Fruit fly (Drosophila melanogaster) whole organism, embryonic: Measurements from ENCODE around the gene Sse.

ENCODE experiments used
- Atf6 ChIP-seq: fragments of 200-800 bp; sonication (Bioruptor generic); IDR thresholded peaks from 2 replicates; pipeline ENCODE4 v1.3.6; 2022; ENCODE audit warnings: missing biosample characterization, missing genetic modification characterization
- CG13296 ChIP-seq: fragments of 200-800 bp; sonication (Bioruptor generic); optimal IDR thresholded peaks from 3 replicates; lab custom pipeline; 2018; ENCODE audit warnings: missing biosample characterization, mild to moderate bottlenecking, missing genetic modification characterization
- CG14710 ChIP-seq: fragments of 200-800 bp; sonication (Bioruptor generic); optimal IDR thresholded peaks from 3 replicates; lab custom pipeline; 2019; ENCODE audit warnings: missing biosample characterization, mild to moderate bottlenecking, missing genetic modification characterization, moderate library complexity
- CG14965 ChIP-seq: fragments of 200-800 bp; sonication (Bioruptor generic); optimal IDR thresholded peaks from 2 replicates; lab custom pipeline; 2016; ENCODE audit warnings: missing biosample characterization, missing genetic modification characterization, borderline replicate concordance
- CG15479 ChIP-seq: fragments of 200-800 bp; sonication (Bioruptor generic); optimal IDR thresholded peaks from 3 replicates; lab custom pipeline; 2019; ENCODE audit warnings: missing biosample characterization, mild to moderate bottlenecking, missing genetic modification characterization, moderate library complexity
- CG1647 ChIP-seq: fragments of 200-800 bp; sonication (Bioruptor generic); optimal IDR thresholded peaks from 3 replicates; lab custom pipeline; 2016; ENCODE audit warnings: missing biosample characterization, missing genetic modification characterization
- CG16863 ChIP-seq: fragments of 200-800 bp; sonication (Bioruptor generic); optimal IDR thresholded peaks from 3 replicates; lab custom pipeline; 2016; ENCODE audit warnings: missing biosample characterization, missing genetic modification characterization
- CG17328 ChIP-seq: fragments of 200-800 bp; sonication (Bioruptor generic); IDR thresholded peaks from 2 replicates; pipeline ENCODE4 v1.3.6; 2022; ENCODE audit warnings: missing biosample characterization, missing genetic modification characterization
- CG1792 ChIP-seq: fragments of 200-800 bp; sonication (Bioruptor generic); optimal IDR thresholded peaks from 2 replicates; lab custom pipeline; 2016; ENCODE audit warnings: missing biosample characterization, missing genetic modification characterization
- CG18262 ChIP-seq: fragments of 200-800 bp; optimal IDR thresholded peaks from 3 replicates; lab custom pipeline; 2019; ENCODE audit warnings: missing biosample characterization, mild to moderate bottlenecking, missing genetic modification characterization, moderate library complexity
- CG18619 ChIP-seq: fragments of 200-800 bp; sonication (Bioruptor generic); optimal IDR thresholded peaks from 3 replicates; lab custom pipeline; 2017; ENCODE audit warnings: missing biosample characterization, mild to moderate bottlenecking, missing genetic modification characterization
- CG2199 ChIP-seq: fragments of 200-800 bp; sonication (Bioruptor generic); IDR thresholded peaks from 3 replicates; pipeline ENCODE4 v1.3.6; 2022; ENCODE audit warnings: missing biosample characterization, missing genetic modification characterization
- CG3065 ChIP-seq: fragments of 200-800 bp; sonication (Bioruptor generic); optimal IDR thresholded peaks from 2 replicates; lab custom pipeline; 2016; ENCODE audit warnings: missing biosample characterization, missing genetic modification characterization
- CG31224 ChIP-seq: fragments of 200-800 bp; sonication (Bioruptor generic); IDR thresholded peaks from 2 replicates; pipeline ENCODE4 v1.3.6; 2022; ENCODE audit warnings: missing biosample characterization, missing genetic modification characterization
- CG31388 ChIP-seq: fragments of 200-800 bp; sonication (Bioruptor generic); optimal IDR thresholded peaks from 2 replicates; lab custom pipeline; 2016; ENCODE audit warnings: missing biosample characterization, missing genetic modification characterization
- CG34224 ChIP-seq: fragments of 200-800 bp; sonication (Bioruptor generic); IDR thresholded peaks from 3 replicates; pipeline ENCODE4 v1.3.6; 2022; ENCODE audit warnings: missing biosample characterization, missing genetic modification characterization; ENCODE audit not compliant: partially characterized antibody
- CG6854 ChIP-seq: fragments of 200-800 bp; sonication (Bioruptor generic); optimal IDR thresholded peaks from 3 replicates; lab custom pipeline; 2017; ENCODE audit warnings: missing biosample characterization, mild to moderate bottlenecking, missing genetic modification characterization
- CG7786 ChIP-seq: fragments of 200-800 bp; sonication (Bioruptor generic); optimal IDR thresholded peaks from 2 replicates; lab custom pipeline; 2016; ENCODE audit warnings: missing biosample characterization, missing genetic modification characterization
- CG7839 ChIP-seq: fragments of 200-800 bp; sonication (Bioruptor generic); optimal IDR thresholded peaks from 3 replicates; lab custom pipeline; 2018; ENCODE audit warnings: missing biosample characterization, mild to moderate bottlenecking, missing genetic modification characterization, moderate library complexity
- CG7928 ChIP-seq: fragments of 200-800 bp; sonication (Bioruptor generic); optimal IDR thresholded peaks from 2 replicates; lab custom pipeline; 2017; ENCODE audit warnings: missing biosample characterization, mild to moderate bottlenecking, missing genetic modification characterization
- CG7963 ChIP-seq: fragments of 200-800 bp; sonication (Bioruptor generic); IDR thresholded peaks from 3 replicates; pipeline ENCODE4 v1.3.6; 2022; ENCODE audit warnings: missing biosample characterization, missing genetic modification characterization; ENCODE audit not compliant: partially characterized antibody
- CG8478 ChIP-seq: fragments of >200 bp; optimal IDR thresholded peaks from 2 replicates; lab custom pipeline; 2018
- CG9215 ChIP-seq: fragments of 200-800 bp; sonication (Bioruptor generic); IDR thresholded peaks from 2 replicates; pipeline ENCODE4 v1.3.6; 2022; ENCODE audit warnings: missing biosample characterization, missing genetic modification characterization
- CHES-1-like ChIP-seq: fragments of 200-800 bp; sonication (Bioruptor generic); optimal IDR thresholded peaks from 2 replicates; lab custom pipeline; 2016; ENCODE audit warnings: missing biosample characterization, missing genetic modification characterization
- Chrac-16 ChIP-seq: fragments of 200-800 bp; sonication (Bioruptor generic); optimal IDR thresholded peaks from 3 replicates; lab custom pipeline; 2016; ENCODE audit warnings: missing biosample characterization, missing genetic modification characterization
- CkIIα-i1 ChIP-seq: fragments of 200-800 bp; sonication (Bioruptor generic); IDR thresholded peaks from 2 replicates; pipeline ENCODE4 v1.3.6; 2022; ENCODE audit warnings: missing biosample characterization, missing genetic modification characterization
- Dad ChIP-seq: fragments of 200-800 bp; sonication (Bioruptor generic); optimal IDR thresholded peaks from 3 replicates; lab custom pipeline; 2016; ENCODE audit warnings: missing biosample characterization, missing genetic modification characterization
- E2f1 ChIP-seq: fragments of 200-800 bp; sonication (Bioruptor generic); IDR thresholded peaks from 2 replicates; pipeline ENCODE4 v1.3.6; 2022; ENCODE audit warnings: missing biosample characterization, missing genetic modification characterization
- HLH3B ChIP-seq: fragments of 200-800 bp; sonication (Bioruptor generic); IDR thresholded peaks from 2 replicates; pipeline ENCODE4 v1.3.6; 2022; ENCODE audit warnings: missing biosample characterization, missing genetic modification characterization
- HLH54F ChIP-seq: fragments of 200-800 bp; sonication (Bioruptor generic); optimal IDR thresholded peaks from 3 replicates; lab custom pipeline; 2016; ENCODE audit warnings: missing biosample characterization, missing genetic modification characterization
- Hand ChIP-seq: fragments of 200-800 bp; sonication (Bioruptor generic); optimal IDR thresholded peaks from 2 replicates; lab custom pipeline; 2017; ENCODE audit warnings: mild to moderate bottlenecking, missing biosample characterization, missing genetic modification reagents, missing genetic modification characterization
- Hr78 ChIP-seq, 2 experiments: fragments of 200-800 bp in 1 of 2; fragments of >200 bp in 1 of 2; sonication (Bioruptor generic) in 1 of 2; optimal IDR thresholded peaks; 2 replicates each; lab custom pipeline; 2017 to 2019; ENCODE audit warnings: missing biosample characterization in 2 of 2, missing genetic modification characterization in 2 of 2, mild to moderate bottlenecking in 1 of 2, moderate library complexity in 1 of 2
- Mes4 ChIP-seq: fragments of 200-800 bp; sonication (Bioruptor generic); optimal IDR thresholded peaks from 2 replicates; lab custom pipeline; 2016; ENCODE audit warnings: missing biosample characterization, missing genetic modification characterization
- NFAT ChIP-seq: fragments of 200-800 bp; sonication (Bioruptor generic); IDR thresholded peaks from 2 replicates; pipeline ENCODE4 v1.3.6; 2022; ENCODE audit warnings: missing biosample characterization, missing genetic modification characterization
- Rx ChIP-seq: fragments of 200-800 bp; sonication (Bioruptor generic); IDR thresholded peaks from 2 replicates; pipeline ENCODE4 v1.3.6; 2022; ENCODE audit warnings: missing biosample characterization, missing genetic modification characterization
- Ssrp ChIP-seq: fragments of 200-800 bp; sonication (Bioruptor generic); optimal IDR thresholded peaks from 2 replicates; lab custom pipeline; 2018; ENCODE audit warnings: missing biosample characterization, mild to moderate bottlenecking, missing genetic modification characterization, moderate library complexity
- YL-1 ChIP-seq: fragments of 200-800 bp; sonication (Bioruptor generic); optimal IDR thresholded peaks from 3 replicates; lab custom pipeline; 2017; ENCODE audit warnings: missing biosample characterization, mild to moderate bottlenecking, missing genetic modification characterization
- ase ChIP-seq: fragments of 200-800 bp; sonication (Bioruptor generic); IDR thresholded peaks from 3 replicates; pipeline ENCODE4 v1.3.6; 2022; ENCODE audit warnings: missing biosample characterization, missing genetic modification characterization
- bab2 ChIP-seq: fragments of 200-800 bp; sonication (Bioruptor generic); optimal IDR thresholded peaks from 2 replicates; lab custom pipeline; 2016; ENCODE audit warnings: missing biosample characterization, missing genetic modification characterization
- br ChIP-seq: fragments of >200 bp; optimal IDR thresholded peaks from 2 replicates; lab custom pipeline; 2017
- ci ChIP-seq: fragments of 200-800 bp; sonication (Bioruptor generic); IDR thresholded peaks from 3 replicates; pipeline ENCODE4 v1.3.6; 2022; ENCODE audit warnings: missing biosample characterization, missing genetic modification characterization
- crol ChIP-seq: fragments of 200-800 bp; sonication (Bioruptor generic); IDR thresholded peaks from 2 replicates; pipeline ENCODE4 v1.3.6; 2022; ENCODE audit warnings: missing biosample characterization, missing genetic modification characterization
- dimm ChIP-seq: fragments of 200-800 bp; sonication (Bioruptor generic); IDR thresholded peaks from 2 replicates; pipeline ENCODE4 v1.3.6; 2022; ENCODE audit warnings: missing biosample characterization, missing genetic modification characterization
- gce ChIP-seq: fragments of 200-800 bp; sonication (Bioruptor generic); IDR thresholded peaks from 3 replicates; pipeline ENCODE4 v1.3.6; 2022; ENCODE audit warnings: missing biosample characterization, missing genetic modification characterization
- inv ChIP-seq: fragments of 200-800 bp; sonication (Bioruptor generic); IDR thresholded peaks from 2 replicates; pipeline ENCODE4 v1.3.6; 2022; ENCODE audit warnings: missing biosample characterization, missing genetic modification characterization; ENCODE audit not compliant: partially characterized antibody
- otp ChIP-seq: fragments of 200-800 bp; sonication (Bioruptor generic); IDR thresholded peaks from 3 replicates; pipeline ENCODE4, ENCODE4 v1.3.6; 2022; ENCODE audit warnings: missing biosample characterization, missing genetic modification characterization
- pan ChIP-seq, 4 experiments: fragments of >200 bp in 3 of 4; fragments of 200-800 bp in 1 of 4; sonication (Bioruptor generic) in 1 of 4; optimal IDR thresholded peaks in 3 of 4; IDR thresholded peaks in 1 of 4; 2 replicates each; pipeline versions ENCODE4 v1.3.6 to Lab custom; 2017 to 2022; ENCODE audit warnings: missing biosample characterization in 2 of 4, missing genetic modification characterization in 2 of 4, mixed read lengths in 1 of 4
- pb ChIP-seq: fragments of 200-800 bp; sonication (Bioruptor generic); optimal IDR thresholded peaks from 3 replicates; lab custom pipeline; 2016; ENCODE audit warnings: missing biosample characterization, missing genetic modification characterization
- pho ChIP-seq: fragments of 200-800 bp; sonication (Bioruptor generic); optimal IDR thresholded peaks from 2 replicates; lab custom pipeline; 2016; ENCODE audit warnings: missing biosample characterization, missing genetic modification characterization
- pros ChIP-seq: fragments of 200-800 bp; sonication (Bioruptor generic); optimal IDR thresholded peaks from 3 replicates; lab custom pipeline; 2019; ENCODE audit warnings: missing biosample characterization, mild to moderate bottlenecking, missing genetic modification characterization, moderate library complexity
- ranshi ChIP-seq: fragments of 200-800 bp; sonication (Bioruptor generic); IDR thresholded peaks from 2 replicates; pipeline ENCODE4 v1.3.6; 2022; ENCODE audit warnings: missing biosample characterization, missing genetic modification characterization
- shn ChIP-seq: fragments of 200-800 bp; sonication (Bioruptor generic); optimal IDR thresholded peaks from 3 replicates; lab custom pipeline; 2016; ENCODE audit warnings: missing biosample characterization, missing genetic modification characterization
- twi ChIP-seq: fragments of 200-800 bp; optimal IDR thresholded peaks from 2 replicates; lab custom pipeline; 2019; ENCODE audit warnings: missing biosample characterization, mild to moderate bottlenecking, missing genetic modification characterization, moderate library complexity

Sse gene

dm6 chr3L:5662071-5662470, at the start of gene Sse (continued):
- TF ChIP-seq ci (GFP tag; lab: Robert Waterston, UW) (no peak), CG14965 (GFP tag; lab: Kevin White, UChicago) (no peak), pb (no peak), ranshi (GFP tag; lab: Robert Waterston, UW) (no peak), inv (GFP tag; lab: Robert Waterston, UW) (peak; percentile 55; the same call in 1 of the 2 replicates), CG14710 (tag; lab: Kevin White, UChicago) (peak; percentile 34), Ssrp (tag; lab: Kevin White, UChicago) (no peak), Rx (no peak), CG15479 (GFP tag; lab: Kevin White, UChicago) (no peak), HLH3B (GFP tag; lab: Robert Waterston, UW) (no peak), CG3065 (no peak), YL-1 (GFP tag; lab: Kevin White, UChicago) (no peak), CG17328 (GFP tag; lab: Robert Waterston, UW) (no peak), NFAT (GFP tag; lab: Robert Waterston, UW) (no peak), Atf6 (GFP tag; lab: Robert Waterston, UW) (no peak), Hand (no peak), CkIIα-i1 (no peak), CG7963 (GFP tag; lab: Robert Waterston, UW) (peak; percentile 72; the same call in 2 of the 3 replicates), dimm (GFP tag; lab: Robert Waterston, UW) (no peak), shn (no peak), CHES-1-like (GFP tag; lab: Kevin White, UChicago) (no peak), Chrac-16 (GFP tag; lab: Kevin White, UChicago) (no peak), CG18619 (GFP tag; lab: Kevin White, UChicago) (no peak), CG7786 (GFP tag; lab: Kevin White, UChicago) (no peak), CG9215 (GFP tag; lab: Robert Waterston, UW) (no peak), CG34224 (GFP tag; lab: Robert Waterston, UW) (peak; percentile 70), Hr78 (GFP tag; optimal IDR thresholded peaks at IDR 0.05; lab: Kevin White, UChicago) (no peak), br (no peak), ase (GFP tag; lab: Robert Waterston, UW) (no peak), CG1647 (GFP tag; lab: Kevin White, UChicago) (peak; percentile 19), CG13296 (GFP tag; lab: Kevin White, UChicago) (no peak), crol (GFP tag; lab: Robert Waterston, UW) (no peak), pros (GFP tag; lab: Kevin White, UChicago) (no peak), Dad (GFP tag; lab: Kevin White, UChicago) (peak; percentile 7), CG31224 (GFP tag; lab: Robert Waterston, UW) (no peak), E2f1 (GFP tag; lab: Robert Waterston, UW) (no peak), CG7928 (GFP tag; lab: Kevin White, UChicago) (no peak), CG8478 (lab: Kevin White, UChicago) (no peak), pan (optimal IDR thresholded peaks at IDR 0.05; lab: Kevin White, UChicago) (no peak), pan (GFP tag; optimal IDR thresholded peaks at IDR 0.05 in 1 of 2, IDR thresholded peaks at IDR 0.05 in 1 of 2) (no peak), HLH54F (GFP tag; lab: Kevin White, UChicago) (no peak), CG1792 (GFP tag; lab: Kevin White, UChicago) (no peak), twi (tag; lab: Kevin White, UChicago) (no peak), CG2199 (no peak), CG6854 (no peak), gce (GFP tag; lab: Robert Waterston, UW) (no peak), bab2 (no peak), CG7839 (tag; lab: Kevin White, UChicago) (no peak), otp (GFP tag; lab: Robert Waterston, UW) (no peak), pho (GFP tag; lab: Kevin White, UChicago) (no peak), Mes4 (GFP tag; lab: Kevin White, UChicago) (no peak), CG18262 (tag; lab: Kevin White, UChicago) (no peak), CG31388 (GFP tag; lab: Kevin White, UChicago) (no peak), CG16863 (GFP tag; lab: Kevin White, UChicago) (no peak)
